Worm (Caenorhabditis elegans) whole organism, late embryonic: Measurements from ENCODE around the gene C36E8.4.

Experiments
- Y22D7AL.16 ChIP-seq: sonication (generic microtip); optimal IDR thresholded peaks from 2 replicates; lab custom pipeline; 2016; ENCODE audit warnings: missing genetic modification characterization, missing compliant biosample characterization
- ceh-34 ChIP-seq: sonication (generic microtip); optimal IDR thresholded peaks from 2 replicates; lab custom pipeline; 2016; ENCODE audit warnings: mild to moderate bottlenecking, missing genetic modification characterization, missing compliant biosample characterization
- fax-1 ChIP-seq: sonication (generic microtip); optimal IDR thresholded peaks from 2 replicates; lab custom pipeline; 2016; ENCODE audit warnings: missing genotype, missing genetic modification characterization, missing compliant biosample characterization
- fkh-10 ChIP-seq: fragments of 150-350 bp; optimal IDR thresholded peaks from 2 replicates; lab custom pipeline; 2014; ENCODE audit warnings: missing biosample characterization, missing genetic modification reagents, missing genetic modification characterization
- nfya-1 ChIP-seq: sonication (generic microtip); optimal IDR thresholded peaks from 2 replicates; lab custom pipeline; 2017; ENCODE audit warnings: missing genetic modification characterization, mild to moderate bottlenecking, missing compliant biosample characterization, antibody characterized with exemption, moderate library complexity
- pha-4 ChIP-seq: fragments of 150-350 bp; optimal IDR thresholded peaks from 2 replicates; lab custom pipeline; 2018; ENCODE audit warnings: missing biosample characterization, missing genetic modification reagents, missing genetic modification characterization
- sox-4 ChIP-seq: sonication (generic microtip); optimal IDR thresholded peaks from 2 replicates; lab custom pipeline; 2017; ENCODE audit warnings: mild to moderate bottlenecking, missing genetic modification characterization, inconsistent platforms, missing compliant biosample characterization
- ztf-16 ChIP-seq: sonication (generic microtip); optimal IDR thresholded peaks from 2 replicates; lab custom pipeline; 2017; ENCODE audit warnings: missing genetic modification characterization, missing compliant biosample characterization

DNA sequence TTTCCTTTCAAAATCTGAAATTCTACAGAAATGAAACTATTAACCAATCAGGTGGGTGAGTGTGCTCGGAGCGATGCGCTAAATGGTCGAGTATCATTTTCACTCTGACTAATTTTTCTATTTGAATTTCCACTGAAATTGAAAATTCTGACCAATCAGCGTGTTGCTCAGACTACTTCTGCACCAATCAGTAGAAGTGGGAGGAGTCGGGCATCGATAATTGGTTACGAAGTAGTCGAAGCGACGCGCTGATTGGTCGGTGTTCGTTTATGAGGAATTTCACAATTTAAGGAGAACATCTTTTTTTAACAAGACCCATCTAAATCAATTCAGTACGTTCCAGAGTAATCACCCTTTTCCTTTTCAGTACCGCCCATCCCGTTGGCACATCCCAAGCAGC, 3.0 kb upstream of the C36E8.4 start:
- TF ChIP-seq fkh-10 (no peak), Y22D7AL.16 (tag; lab: Kevin White, UChicago) (no peak), ceh-34 (no peak), ztf-16 (tag; lab: Kevin White, UChicago) (no peak), sox-4 (tag; lab: Kevin White, UChicago) (no peak), pha-4 (no peak), fax-1 (tag; lab: Kevin White, UChicago) (no peak), nfya-1 (tag; lab: Kevin White, UChicago) (peak; percentile 86)
